Worm (Caenorhabditis elegans) whole organism, midembryonic: ENCODE measurements around the gene C23G10.5.

Experiments used
- cog-1 ChIP-seq: sonication (generic microtip); optimal IDR thresholded peaks from 2 replicates; lab custom pipeline; 2016; ENCODE audit warnings: missing genetic modification characterization, missing compliant biosample characterization
- flt-1 ChIP-seq: fragments of 200-800 bp; sonication (Bioruptor generic); IDR thresholded peaks from 2 replicates; pipeline ENCODE4 v1.3.6; 2022; ENCODE audit warnings: missing genetic modification characterization, missing compliant biosample characterization
- klf-2 ChIP-seq: fragments of 200-800 bp; sonication (Bioruptor generic); conservative IDR thresholded peaks from 2 replicates; pipeline ENCODE4 v1.3.6; 2022; ENCODE audit warnings: missing genetic modification reagents, missing genetic modification characterization, missing compliant biosample characterization
- med-1 ChIP-seq: sonication (generic microtip); optimal IDR thresholded peaks from 2 replicates; lab custom pipeline; 2017; ENCODE audit warnings: missing genetic modification characterization, mild to moderate bottlenecking, missing compliant biosample characterization, antibody characterized with exemption, missing genetic modification reagents; ENCODE audit not compliant: insufficient read depth
- ztf-23 ChIP-seq: fragments of 200-800 bp; sonication (Bioruptor generic); IDR thresholded peaks from 2 replicates; pipeline ENCODE4 v1.3.6; 2022; ENCODE audit warnings: missing genetic modification reagents, missing genetic modification characterization, missing compliant biosample characterization
- ztf-29 ChIP-seq: fragments of 200-800 bp; sonication (Bioruptor generic); IDR thresholded peaks from 2 replicates; pipeline ENCODE4 v1.3.6; 2022; ENCODE audit warnings: missing genetic modification reagents, missing genetic modification characterization, missing compliant biosample characterization

DNA sequence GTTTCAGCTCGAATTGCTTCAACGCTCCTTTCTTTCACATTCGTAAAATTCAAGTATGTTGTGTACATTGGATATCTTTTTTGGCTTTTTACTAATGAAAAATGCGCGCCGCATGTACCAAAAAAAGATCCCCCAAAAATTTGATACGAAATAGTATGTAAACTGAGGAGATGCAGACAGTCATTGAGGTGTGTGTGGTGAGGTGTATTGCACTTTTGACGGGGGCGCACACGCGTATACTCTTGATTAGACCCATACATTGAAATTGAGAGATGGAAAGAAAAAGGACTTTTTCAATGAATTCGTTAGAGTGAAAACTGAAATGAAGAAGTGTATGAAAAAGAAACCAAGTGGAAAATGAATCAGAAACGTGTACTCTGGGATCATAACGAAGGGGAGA is 30.5 kb downstream of the C23G10.5 start:
- no peak for TF ChIP-seq klf-2 (GFP tag; lab: Robert Waterston, UW)
- TF ChIP-seq ztf-23 (GFP tag; lab: Robert Waterston, UW), result no peak
- no peak for TF ChIP-seq ztf-29 (GFP tag; lab: Robert Waterston, UW)
- TF ChIP-seq flt-1 (GFP tag; lab: Robert Waterston, UW), result no peak
- no peak for TF ChIP-seq cog-1 (tag; lab: Kevin White, UChicago)
- no peak for TF ChIP-seq med-1 (GFP tag; lab: Kevin White, UChicago)
